Fruit fly (Drosophila melanogaster) whole organism, embryonic: Measurements from ENCODE around the gene Hs2st.

Experiments used
- BtbVII ChIP-seq: fragments of 200-800 bp; sonication (Bioruptor generic); optimal IDR thresholded peaks from 3 replicates; lab custom pipeline; 2017; ENCODE audit warnings: missing biosample characterization, mild to moderate bottlenecking, missing genetic modification characterization
- CG1024 ChIP-seq: fragments of 200-800 bp; sonication (Bioruptor generic); IDR thresholded peaks from 2 replicates; pipeline ENCODE4 v1.3.6; 2022; ENCODE audit warnings: missing biosample characterization, missing genetic modification characterization
- CG10267 ChIP-seq: fragments of 200-800 bp; sonication (Bioruptor generic); optimal IDR thresholded peaks from 2 replicates; lab custom pipeline; 2018; ENCODE audit warnings: missing biosample characterization, mild to moderate bottlenecking, missing genetic modification characterization, moderate library complexity
- CG10431 ChIP-seq: fragments of 200-800 bp; sonication (Bioruptor generic); optimal IDR thresholded peaks from 3 replicates; lab custom pipeline; 2018; ENCODE audit warnings: missing biosample characterization, mild to moderate bottlenecking, missing genetic modification characterization
- CG10979 ChIP-seq: fragments of 200-800 bp; sonication (Bioruptor generic); optimal IDR thresholded peaks from 2 replicates; lab custom pipeline; 2018; ENCODE audit warnings: missing biosample characterization, mild to moderate bottlenecking, missing genetic modification characterization, moderate library complexity
- CG13894 ChIP-seq: fragments of 200-800 bp; sonication (Bioruptor generic); optimal IDR thresholded peaks from 3 replicates; lab custom pipeline; 2018; ENCODE audit warnings: missing biosample characterization, mild to moderate bottlenecking, missing genetic modification characterization, moderate library complexity
- CG15601 ChIP-seq: fragments of 200-800 bp; sonication (Bioruptor generic); optimal IDR thresholded peaks from 3 replicates; lab custom pipeline; 2019; ENCODE audit warnings: missing biosample characterization, mild to moderate bottlenecking, missing genetic modification characterization, moderate library complexity
- CG17359 ChIP-seq: fragments of 200-800 bp; sonication (Bioruptor generic); optimal IDR thresholded peaks from 3 replicates; lab custom pipeline; 2018; ENCODE audit warnings: missing biosample characterization, mild to moderate bottlenecking, missing genetic modification characterization, moderate library complexity
- CG2678 ChIP-seq: fragments of 200-800 bp; sonication (Bioruptor generic); optimal IDR thresholded peaks from 3 replicates; lab custom pipeline; 2019; ENCODE audit warnings: missing biosample characterization, mild to moderate bottlenecking, missing genetic modification characterization, moderate library complexity
- CG2712 ChIP-seq: fragments of 200-800 bp; optimal IDR thresholded peaks from 3 replicates; lab custom pipeline; 2019; ENCODE audit warnings: missing biosample characterization, mild to moderate bottlenecking, missing genetic modification characterization, moderate library complexity
- CG30431 ChIP-seq: fragments of 200-800 bp; sonication (Bioruptor generic); optimal IDR thresholded peaks from 2 replicates; lab custom pipeline; 2017; ENCODE audit warnings: missing biosample characterization, missing genetic modification characterization
- CG31365 ChIP-seq: fragments of 200-800 bp; sonication (Bioruptor generic); optimal IDR thresholded peaks from 2 replicates; lab custom pipeline; 2018; ENCODE audit warnings: missing biosample characterization, mild to moderate bottlenecking, missing genetic modification characterization
- CG33213 ChIP-seq: fragments of 200-800 bp; sonication (Bioruptor generic); optimal IDR thresholded peaks from 3 replicates; lab custom pipeline; 2016; ENCODE audit warnings: missing biosample characterization, missing genetic modification characterization
- CG3995 ChIP-seq: fragments of 200-800 bp; sonication (Bioruptor generic); optimal IDR thresholded peaks from 3 replicates; lab custom pipeline; 2016; ENCODE audit warnings: missing biosample characterization, missing genetic modification characterization
- CG4854 ChIP-seq: fragments of 200-800 bp; sonication (Bioruptor generic); optimal IDR thresholded peaks from 2 replicates; lab custom pipeline; 2016; ENCODE audit warnings: missing biosample characterization, missing genetic modification characterization, inconsistent platforms
- CG7357 ChIP-seq: fragments of 200-800 bp; sonication (Bioruptor generic); IDR thresholded peaks from 3 replicates; pipeline ENCODE4 v1.3.6; 2022; ENCODE audit warnings: missing biosample characterization, missing genetic modification characterization
- CG7556 ChIP-seq: fragments of 200-800 bp; sonication (Bioruptor generic); optimal IDR thresholded peaks from 2 replicates; lab custom pipeline; 2017; ENCODE audit warnings: missing biosample characterization, mild to moderate bottlenecking, missing genetic modification characterization
- CG8281 ChIP-seq: fragments of 200-800 bp; sonication (Bioruptor generic); optimal IDR thresholded peaks from 2 replicates; lab custom pipeline; 2018; ENCODE audit warnings: missing biosample characterization, mild to moderate bottlenecking, missing genetic modification characterization, moderate library complexity
- CG8388 ChIP-seq: fragments of 200-800 bp; sonication (Bioruptor generic); optimal IDR thresholded peaks from 2 replicates; lab custom pipeline; 2019; ENCODE audit warnings: missing biosample characterization, mild to moderate bottlenecking, missing genetic modification characterization, moderate library complexity
- CTCF ChIP-seq: fragments of 200-800 bp; sonication (Bioruptor generic); optimal IDR thresholded peaks from 2 replicates; lab custom pipeline; 2017; ENCODE audit warnings: missing biosample characterization, mild to moderate bottlenecking, missing genetic modification characterization, moderate library complexity
- Camta ChIP-seq: fragments of 200-800 bp; sonication (Bioruptor generic); optimal IDR thresholded peaks from 2 replicates; lab custom pipeline; 2016; ENCODE audit warnings: missing biosample characterization, missing genetic modification characterization
- D19A ChIP-seq: fragments of 200-800 bp; optimal IDR thresholded peaks from 3 replicates; lab custom pipeline; 2019; ENCODE audit warnings: missing biosample characterization, mild to moderate bottlenecking, missing genetic modification characterization, moderate library complexity
- Doc3 ChIP-seq: fragments of 200-800 bp; sonication (Bioruptor generic); IDR thresholded peaks from 3 replicates; pipeline ENCODE4 v1.3.6; 2022; ENCODE audit warnings: missing biosample characterization, missing genetic modification characterization; ENCODE audit not compliant: partially characterized antibody
- Gug ChIP-seq: fragments of 200-800 bp; sonication (Bioruptor generic); IDR thresholded peaks from 4 replicates; pipeline ENCODE4 v1.3.6; 2022; ENCODE audit warnings: missing biosample characterization, missing genetic modification characterization
- Jarid2 ChIP-seq: fragments of 200-800 bp; sonication (Bioruptor generic); optimal IDR thresholded peaks from 3 replicates; lab custom pipeline; 2017; ENCODE audit warnings: mild to moderate bottlenecking, missing biosample characterization, missing genetic modification reagents, missing genetic modification characterization
- MTF-1 ChIP-seq: fragments of 200-800 bp; sonication (Bioruptor generic); optimal IDR thresholded peaks from 2 replicates; lab custom pipeline; 2018; ENCODE audit warnings: missing biosample characterization, mild to moderate bottlenecking, missing genetic modification characterization, borderline replicate concordance
- Mad ChIP-seq: fragments of 200-800 bp; sonication (Bioruptor generic); optimal IDR thresholded peaks from 2 replicates; lab custom pipeline; 2016; ENCODE audit warnings: missing biosample characterization, missing genetic modification characterization
- Sox102F ChIP-seq: fragments of 200-800 bp; sonication (Bioruptor generic); optimal IDR thresholded peaks from 2 replicates; lab custom pipeline; 2018; ENCODE audit warnings: missing biosample characterization, mild to moderate bottlenecking, missing genetic modification characterization, moderate library complexity
- Spps ChIP-seq: fragments of 200-800 bp; sonication (Bioruptor generic); optimal IDR thresholded peaks from 2 replicates; lab custom pipeline; 2018; ENCODE audit warnings: missing biosample characterization, mild to moderate bottlenecking, missing genetic modification characterization
- ac ChIP-seq: fragments of 200-800 bp; sonication (Bioruptor generic); optimal IDR thresholded peaks from 3 replicates; lab custom pipeline; 2017; ENCODE audit warnings: missing biosample characterization, mild to moderate bottlenecking, missing genetic modification characterization
- caup ChIP-seq: fragments of 200-800 bp; sonication (Bioruptor generic); optimal IDR thresholded peaks from 3 replicates; lab custom pipeline; 2017; ENCODE audit warnings: missing biosample characterization, mild to moderate bottlenecking, missing genetic modification characterization, moderate library complexity; ENCODE audit not compliant: severe bottlenecking
- corto ChIP-seq: fragments of 200-800 bp; sonication (Bioruptor generic); optimal IDR thresholded peaks from 2 replicates; lab custom pipeline; 2016; ENCODE audit warnings: missing biosample characterization, mild to moderate bottlenecking, missing genetic modification characterization, moderate library complexity
- crc ChIP-seq: fragments of 200-800 bp; sonication (Bioruptor generic); optimal IDR thresholded peaks from 2 replicates; lab custom pipeline; 2016; ENCODE audit warnings: missing biosample characterization, missing genetic modification characterization
- dimm ChIP-seq: fragments of 200-800 bp; sonication (Bioruptor generic); IDR thresholded peaks from 2 replicates; pipeline ENCODE4 v1.3.6; 2022; ENCODE audit warnings: missing biosample characterization, missing genetic modification characterization
- en ChIP-seq: fragments of 200-800 bp; sonication (Bioruptor generic); optimal IDR thresholded peaks from 2 replicates; lab custom pipeline; 2016; ENCODE audit warnings: missing biosample characterization, missing genetic modification characterization
- ewg ChIP-seq: fragments of 200-800 bp; sonication (Bioruptor generic); optimal IDR thresholded peaks from 3 replicates; lab custom pipeline; 2017; ENCODE audit warnings: mild to moderate bottlenecking, missing biosample characterization, missing genetic modification reagents, missing genetic modification characterization
- exex ChIP-seq: fragments of 200-800 bp; sonication (Bioruptor generic); optimal IDR thresholded peaks from 4 replicates; lab custom pipeline; 2018; ENCODE audit warnings: missing biosample characterization, mild to moderate bottlenecking, missing genetic modification characterization, moderate library complexity
- fd3F ChIP-seq: fragments of 200-800 bp; sonication (Bioruptor generic); optimal IDR thresholded peaks from 2 replicates; lab custom pipeline; 2018; ENCODE audit warnings: missing biosample characterization, mild to moderate bottlenecking, missing genetic modification characterization, moderate library complexity
- ftz-f1 ChIP-seq: fragments of 200-800 bp; sonication (Bioruptor generic); optimal IDR thresholded peaks from 2 replicates; lab custom pipeline; 2016; ENCODE audit warnings: missing biosample characterization, missing genetic modification characterization
- gem ChIP-seq: fragments of 200-800 bp; sonication (Bioruptor generic); optimal IDR thresholded peaks from 2 replicates; lab custom pipeline; 2019; ENCODE audit warnings: missing biosample characterization, mild to moderate bottlenecking, missing genetic modification characterization, moderate library complexity
- lab ChIP-seq: fragments of 200-800 bp; sonication (Bioruptor generic); optimal IDR thresholded peaks from 3 replicates; lab custom pipeline; 2017; ENCODE audit warnings: missing biosample characterization, missing genetic modification characterization, mild to moderate bottlenecking, moderate library complexity, missing genetic modification reagents
- odd ChIP-seq: fragments of 200-800 bp; sonication (Bioruptor generic); optimal IDR thresholded peaks from 2 replicates; lab custom pipeline; 2017; ENCODE audit warnings: missing biosample characterization, mild to moderate bottlenecking, missing genetic modification characterization
- repo ChIP-seq: fragments of 200-800 bp; sonication (Bioruptor generic); optimal IDR thresholded peaks from 2 replicates; lab custom pipeline; 2016; ENCODE audit warnings: missing biosample characterization, missing genetic modification characterization
- sc ChIP-seq, 3 experiments: fragments of >200 bp in 2 of 3; fragments of 200-800 bp in 1 of 3; sonication (Bioruptor generic) in 1 of 3; optimal IDR thresholded peaks; 2 replicates in 2 of 3; 3 replicates in 1 of 3; lab custom pipeline; 2017; ENCODE audit warnings: mild to moderate bottlenecking in 1 of 3, missing biosample characterization in 1 of 3, missing genetic modification characterization in 1 of 3, missing genetic modification reagents in 1 of 3
- unc-4 ChIP-seq: fragments of 200-800 bp; sonication (Bioruptor generic); IDR thresholded peaks from 2 replicates; pipeline ENCODE4 v1.3.6; 2022; ENCODE audit warnings: missing biosample characterization, missing genetic modification characterization; ENCODE audit not compliant: partially characterized antibody
- unpg ChIP-seq: fragments of 200-800 bp; sonication (Bioruptor generic); optimal IDR thresholded peaks from 3 replicates; lab custom pipeline; 2018; ENCODE audit warnings: missing biosample characterization, mild to moderate bottlenecking, missing genetic modification characterization, moderate library complexity
- vvl ChIP-seq: fragments of 200-800 bp; sonication (Bioruptor generic); IDR thresholded peaks from 2 replicates; pipeline ENCODE4 v1.3.6; 2022; ENCODE audit warnings: missing biosample characterization, missing genetic modification characterization
- wdn ChIP-seq: fragments of 200-800 bp; sonication (Bioruptor generic); IDR thresholded peaks from 2 replicates; pipeline ENCODE4 v1.3.6; 2022; ENCODE audit warnings: missing biosample characterization, missing genetic modification characterization
- zen ChIP-seq: fragments of 200-800 bp; sonication (Bioruptor generic); optimal IDR thresholded peaks from 3 replicates; lab custom pipeline; 2018; ENCODE audit warnings: missing biosample characterization, mild to moderate bottlenecking, missing genetic modification characterization, moderate library complexity
- zfh2 ChIP-seq: fragments of 200-800 bp; sonication (Bioruptor generic); optimal IDR thresholded peaks from 2 replicates; lab custom pipeline; 2016; ENCODE audit warnings: missing biosample characterization, missing genetic modification characterization

The Hs2st gene

DNA sequence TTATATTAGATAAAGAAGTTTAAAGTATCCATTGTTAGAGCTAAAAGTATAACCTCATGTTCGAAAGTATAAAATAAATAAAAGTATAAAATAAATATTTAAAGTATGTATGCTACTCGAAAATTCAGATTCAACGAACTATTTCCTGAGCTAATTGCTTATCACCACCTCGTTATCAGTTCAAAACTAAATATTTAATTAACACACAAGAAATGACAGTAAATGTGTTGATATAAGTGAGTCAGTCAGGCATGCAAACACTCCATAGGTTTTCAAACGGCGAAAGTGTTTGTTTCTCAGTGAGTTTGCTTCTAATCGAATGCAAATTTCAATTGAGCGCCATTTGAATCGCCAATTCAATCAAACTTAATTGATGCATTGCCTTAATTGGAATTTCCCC lies 10.3 kb downstream of the Hs2st start:
- TF ChIP-seq CG15601 (tag; lab: Kevin White, UChicago), result peak; percentile 66
- peak; percentile 30; the same call in 1 of the 2 replicates for TF ChIP-seq CG1024 (GFP tag; lab: Robert Waterston, UW)
- no peak for TF ChIP-seq corto (GFP tag; lab: Kevin White, UChicago)
- TF ChIP-seq CG8388 (GFP tag; lab: Kevin White, UChicago), result no peak
- no peak for TF ChIP-seq CG30431 (GFP tag; lab: Kevin White, UChicago)
- no peak for TF ChIP-seq fd3F (GFP tag; lab: Kevin White, UChicago)
- peak; percentile 66 for TF ChIP-seq CG31365
- peak; percentile 48 for TF ChIP-seq CG10267 (tag; lab: Kevin White, UChicago)
- TF ChIP-seq CG10431 (GFP tag; lab: Kevin White, UChicago), result peak; percentile 78
- no peak for TF ChIP-seq repo (GFP tag; lab: Kevin White, UChicago)
- peak; percentile 37 for TF ChIP-seq CTCF (GFP tag; lab: Kevin White, UChicago)
- peak; percentile 70 for TF ChIP-seq Spps (tag; lab: Kevin White, UChicago)
- TF ChIP-seq CG7556 (GFP tag; lab: Kevin White, UChicago), result peak; percentile 38
- TF ChIP-seq sc (optimal IDR thresholded peaks at IDR 0.05; lab: Kevin White, UChicago), result no peak
- peak; percentile 44 for TF ChIP-seq sc (GFP tag; optimal IDR thresholded peaks at IDR 0.05; lab: Kevin White, UChicago)
- TF ChIP-seq CG8281 (tag; lab: Kevin White, UChicago), result peak; percentile 50
- TF ChIP-seq Gug, result no peak
- TF ChIP-seq odd, result peak; percentile 70
- TF ChIP-seq CG13894 (tag; lab: Kevin White, UChicago), result no peak
- TF ChIP-seq zfh2 (GFP tag; lab: Kevin White, UChicago), result no peak
- TF ChIP-seq CG2678, result peak; percentile 76
- TF ChIP-seq MTF-1 (GFP tag; lab: Kevin White, UChicago), result peak; percentile 85
- peak; percentile 74 for TF ChIP-seq CG2712
- peak; percentile 1 for TF ChIP-seq zen
- no peak for TF ChIP-seq ftz-f1 (GFP tag; lab: Kevin White, UChicago)
- peak; percentile 35; the same call in 1 of the 2 replicates for TF ChIP-seq vvl (GFP tag; lab: Robert Waterston, UW)
- TF ChIP-seq CG7357 (GFP tag; lab: Robert Waterston, UW), result no peak
- TF ChIP-seq Camta (GFP tag; lab: Kevin White, UChicago), result no peak
- peak; percentile 16 for TF ChIP-seq ewg (GFP tag; lab: Kevin White, UChicago)
- TF ChIP-seq Jarid2 (GFP tag; lab: Kevin White, UChicago), result peak; percentile 23
- peak; percentile 16 for TF ChIP-seq CG33213 (GFP tag; lab: Kevin White, UChicago)
- peak; percentile 34 for TF ChIP-seq Sox102F (GFP tag; lab: Kevin White, UChicago)
- TF ChIP-seq CG10979 (tag; lab: Kevin White, UChicago), result peak; percentile 20
- no peak for TF ChIP-seq unc-4 (GFP tag; lab: Robert Waterston, UW)
- peak; percentile 79 for TF ChIP-seq BtbVII (GFP tag; lab: Kevin White, UChicago)
- peak; percentile 43 for TF ChIP-seq caup
- TF ChIP-seq wdn (GFP tag; lab: Robert Waterston, UW), result no peak
- peak; percentile 61 for TF ChIP-seq unpg (GFP tag; lab: Kevin White, UChicago)
- peak; percentile 34 for TF ChIP-seq D19A
- peak; percentile 63 for TF ChIP-seq CG17359 (tag; lab: Kevin White, UChicago)
- no peak for TF ChIP-seq en
- peak; percentile 20 for TF ChIP-seq CG4854 (GFP tag; lab: Kevin White, UChicago)
- TF ChIP-seq lab, result peak; percentile 82
- TF ChIP-seq CG3995 (GFP tag; lab: Kevin White, UChicago), result no peak
- TF ChIP-seq gem, result peak; percentile 67
- no peak for TF ChIP-seq Mad (GFP tag; lab: Kevin White, UChicago)
- peak; percentile 56 for TF ChIP-seq exex
- peak; percentile 83 for TF ChIP-seq ac (GFP tag; lab: Kevin White, UChicago)
- TF ChIP-seq crc (GFP tag; lab: Kevin White, UChicago), result no peak
- TF ChIP-seq dimm (GFP tag; lab: Robert Waterston, UW), result no peak
- TF ChIP-seq Doc3 (GFP tag; lab: Robert Waterston, UW), result no peak
